Fruit fly (Drosophila melanogaster): ENCODE data around the gene CG17258.

The CG17258 gene

dm6 chr2L:3041918-3042615 is 6.9 kb upstream of the CG17258 start, which contains the start of gene CG17261 (continued):
- TF ChIP-seq cas (GFP tag; IDR thresholded peaks at IDR 0.05) (no peak), CG1792 (GFP tag; optimal IDR thresholded peaks at IDR 0.05) (no peak), CG9437 (GFP tag; optimal IDR thresholded peaks at IDR 0.05) (no peak), ind (GFP tag; optimal IDR thresholded peaks at IDR 0.05) (peak; percentile 42), CG6689 (GFP tag; IDR thresholded peaks at IDR 0.05) (no peak), CG7928 (GFP tag; optimal IDR thresholded peaks at IDR 0.05) (no peak), exex (tag; optimal IDR thresholded peaks at IDR 0.05) (peak; percentile 97), Max (GFP tag; optimal IDR thresholded peaks at IDR 0.05) (no peak), CG8944 (GFP tag; optimal IDR thresholded peaks at IDR 0.05) (no peak), aop (GFP tag; IDR thresholded peaks at IDR 0.05) (no peak), CG10209 (GFP tag; optimal IDR thresholded peaks at IDR 0.05) (peak; percentile 12), Xbp1 (GFP tag; optimal IDR thresholded peaks at IDR 0.05) (peak; percentile 33), nau (GFP tag; optimal IDR thresholded peaks at IDR 0.05) (no peak), Bgb (GFP tag; IDR thresholded peaks at IDR 0.05; ENCODE audit: partially characterized antibody) (no peak), btn (GFP tag; optimal IDR thresholded peaks at IDR 0.05) (no peak), CG1832 (GFP tag; optimal IDR thresholded peaks at IDR 0.05) (no peak), gsb (GFP tag; IDR thresholded peaks at IDR 0.05) (no peak), Fer3 (tag; optimal IDR thresholded peaks at IDR 0.05) (peak; percentile 44), kni (GFP tag; optimal IDR thresholded peaks at IDR 0.05) (no peak), CG11504 (tag; optimal IDR thresholded peaks at IDR 0.05) (peak; percentile 38), CG18619 (GFP tag; optimal IDR thresholded peaks at IDR 0.05) (no peak), crol (GFP tag; IDR thresholded peaks at IDR 0.05) (peak; percentile 62), NfI (GFP tag; optimal IDR thresholded peaks at IDR 0.05) (peak; percentile 15), ERR (GFP tag; optimal IDR thresholded peaks at IDR 0.05) (peak; percentile 49), CG12659 (GFP tag; optimal IDR thresholded peaks at IDR 0.05) (peak; percentile 45), nmo (GFP tag; optimal IDR thresholded peaks at IDR 0.05) (no peak), CHES-1-like (GFP tag; optimal IDR thresholded peaks at IDR 0.05) (peak; percentile 30), Awh (GFP tag; IDR thresholded peaks at IDR 0.05) (no peak), CG10565 (GFP tag; optimal IDR thresholded peaks at IDR 0.05) (no peak), wor (GFP tag; IDR thresholded peaks at IDR 0.05) (no peak), kah (GFP tag; optimal IDR thresholded peaks at IDR 0.05) (no peak), chif (GFP tag; optimal IDR thresholded peaks at IDR 0.05) (no peak), fru (optimal IDR thresholded peaks at IDR 0.05) (no peak), CG12236 (GFP tag; optimal IDR thresholded peaks at IDR 0.05) (no peak), gt (GFP tag; IDR thresholded peaks at IDR 0.05) (no peak), her (GFP tag; optimal IDR thresholded peaks at IDR 0.05) (peak; percentile 58)

dm6 chr2L:3039774-3040173 is 4.6 kb upstream of the CG17258 start, which contains the start of the genes cnir and CG17221:
Gene cnir, minus strand, starts transcription at chr2L:3039812.
Gene CG17221, plus strand, starts transcription at chr2L:3039976.
- TF ChIP-seq CG2116 (GFP tag; optimal IDR thresholded peaks at IDR 0.05) (peak; percentile 92), CG15514 (GFP tag; optimal IDR thresholded peaks at IDR 0.05) (peak; percentile 73), CG2712 (tag; optimal IDR thresholded peaks at IDR 0.05) (peak; percentile 72), jumu (GFP tag; optimal IDR thresholded peaks at IDR 0.05) (peak; percentile 65), Myb (GFP tag; optimal IDR thresholded peaks at IDR 0.05) (peak; percentile 93), exex (tag; optimal IDR thresholded peaks at IDR 0.05) (peak; percentile 74), CG12219 (GFP tag; optimal IDR thresholded peaks at IDR 0.05) (peak; percentile 48), CG8089 (GFP tag; optimal IDR thresholded peaks at IDR 0.05) (peak; percentile 41), CG15011 (GFP tag; optimal IDR thresholded peaks at IDR 0.05) (peak; percentile 29), Opbp (GFP tag; IDR thresholded peaks at IDR 0.05; ENCODE audit: partially characterized antibody) (no peak), bowl (GFP tag; IDR thresholded peaks at IDR 0.05) (no peak), Side (GFP tag; optimal IDR thresholded peaks at IDR 0.05) (peak; percentile 77), fd102C (GFP tag; optimal IDR thresholded peaks at IDR 0.05) (no peak), unpg (GFP tag; optimal IDR thresholded peaks at IDR 0.05) (peak; percentile 70), CG7786 (GFP tag; optimal IDR thresholded peaks at IDR 0.05) (peak; percentile 49), CG15696 (tag; optimal IDR thresholded peaks at IDR 0.05) (peak; percentile 41), gt (GFP tag; IDR thresholded peaks at IDR 0.05) (no peak), CG34224 (GFP tag; IDR thresholded peaks at IDR 0.05; ENCODE audit: partially characterized antibody) (peak; percentile 53)
